Worm (Caenorhabditis elegans) whole organism, mixed stage, embryonic: ENCODE measurements around the gene F07G11.4.

Experiments
- blmp-1 ChIP-seq: fragments of 150-350 bp; optimal IDR thresholded peaks from 2 replicates; lab custom pipeline; 2014; ENCODE audit warnings: missing biosample characterization, missing genetic modification characterization
- elt-1 ChIP-seq: sonication (generic microtip); optimal IDR thresholded peaks from 2 replicates; lab custom pipeline; 2017; ENCODE audit warnings: missing genetic modification characterization, mild to moderate bottlenecking, missing compliant biosample characterization, antibody characterized with exemption, moderate library complexity, borderline replicate concordance; ENCODE audit not compliant: insufficient read depth
- elt-3 ChIP-seq: fragments of 150-350 bp; optimal IDR thresholded peaks from 2 replicates; lab custom pipeline; 2014; ENCODE audit warnings: missing biosample characterization, missing genetic modification characterization
- flh-1 ChIP-seq: fragments of 200-800 bp; sonication (Bioruptor generic); optimal IDR thresholded peaks from 2 replicates; lab custom pipeline; 2018; ENCODE audit warnings: mild to moderate bottlenecking, missing genetic modification characterization, moderate library complexity, missing compliant biosample characterization
- mep-1 ChIP-seq: fragments of 150-350 bp; optimal IDR thresholded peaks from 2 replicates; lab custom pipeline; 2017; ENCODE audit warnings: missing biosample characterization, missing genetic modification reagents, missing genetic modification characterization, inconsistent platforms
- nhr-76 ChIP-seq: sonication (generic microtip); optimal IDR thresholded peaks from 2 replicates; lab custom pipeline; 2017; ENCODE audit warnings: missing biosample characterization, missing genetic modification characterization
- pha-4 ChIP-seq: fragments of 150-350 bp; optimal IDR thresholded peaks from 2 replicates; lab custom pipeline; 2018; ENCODE audit warnings: missing biosample characterization, missing genetic modification reagents, missing genetic modification characterization
- snpc-4 ChIP-seq: fragments of 150-350 bp; optimal IDR thresholded peaks from 2 replicates; lab custom pipeline; 2014; ENCODE audit warnings: missing biosample characterization, missing genetic modification characterization
- unc-39 ChIP-seq: fragments of 150-350 bp; optimal IDR thresholded peaks from 2 replicates; lab custom pipeline; 2014; ENCODE audit warnings: missing biosample characterization, missing genetic modification characterization
- unc-62 ChIP-seq: fragments of 150-350 bp; optimal IDR thresholded peaks from 2 replicates; lab custom pipeline; 2014; ENCODE audit warnings: missing biosample characterization, missing genetic modification reagents, missing genetic modification characterization
- ztf-11 ChIP-seq: fragments of 150-350 bp; optimal IDR thresholded peaks from 2 replicates; lab custom pipeline; 2014; ENCODE audit warnings: missing biosample characterization, missing genetic modification characterization

DNA sequence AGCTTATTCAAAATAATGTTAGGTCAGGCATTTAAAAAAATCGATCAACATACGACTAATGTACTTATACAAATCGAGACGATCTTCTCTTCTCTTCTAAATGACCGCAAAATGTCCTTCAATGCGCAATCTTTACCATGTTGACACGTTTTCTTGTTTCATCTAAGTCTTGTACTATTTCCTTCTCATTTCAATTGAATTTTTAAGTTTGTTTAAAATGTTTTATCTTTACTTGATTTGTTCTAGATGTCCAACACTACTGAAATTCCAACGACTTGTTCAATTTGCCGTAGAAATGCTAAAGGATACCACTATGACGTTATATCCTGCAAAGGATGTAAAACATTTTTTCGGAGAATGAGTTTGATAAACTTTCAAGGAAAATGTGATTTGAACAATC lies 46.8 kb upstream of the F07G11.4 start, which contains the start of the genes nhr-263 and nhr-148:
- no peak for TF ChIP-seq snpc-4
- TF ChIP-seq blmp-1 (tag; lab: Kevin White, UChicago) = no peak
- no peak for TF ChIP-seq flh-1
- TF ChIP-seq mep-1 (tag; lab: Kevin White, UChicago) = no peak
- TF ChIP-seq unc-62 (GFP tag; lab: Kevin White, UChicago) = no peak
- TF ChIP-seq elt-1 (tag; lab: Kevin White, UChicago) = no peak
- TF ChIP-seq nhr-76 (tag; lab: Kevin White, UChicago) = no peak
- TF ChIP-seq pha-4 = no peak
- TF ChIP-seq unc-39 = no peak
- no peak for TF ChIP-seq ztf-11
- TF ChIP-seq elt-3 = no peak
